Fruit fly (Drosophila melanogaster) whole organism, prepupa: Measurements from ENCODE around the gene D.

Experiments used
- CG10631 ChIP-seq: fragments of 200-800 bp; sonication (Bioruptor generic); optimal IDR thresholded peaks from 2 replicates; lab custom pipeline; 2016; ENCODE audit warnings: missing biosample characterization, missing genetic modification characterization
- CG10669 ChIP-seq: fragments of 200-800 bp; sonication (Bioruptor generic); optimal IDR thresholded peaks from 3 replicates; lab custom pipeline; 2018; ENCODE audit warnings: missing biosample characterization, mild to moderate bottlenecking, missing genetic modification characterization, moderate library complexity
- CG11294 ChIP-seq: fragments of 200-800 bp; sonication (Bioruptor generic); IDR thresholded peaks from 2 replicates; pipeline ENCODE4 v1.3.6; 2022; ENCODE audit warnings: missing biosample characterization, missing genetic modification characterization
- CG11762 ChIP-seq: fragments of 200-800 bp; sonication (Bioruptor generic); optimal IDR thresholded peaks from 3 replicates; lab custom pipeline; 2016; ENCODE audit warnings: missing biosample characterization, missing genetic modification characterization; ENCODE audit not compliant: insufficient read depth
- CG15336 ChIP-seq: fragments of 200-800 bp; sonication (Bioruptor generic); IDR thresholded peaks from 2 replicates; pipeline ENCODE4 v1.3.6; 2022; ENCODE audit warnings: missing biosample characterization, missing genetic modification characterization
- CG16779 ChIP-seq: fragments of 200-800 bp; sonication (Bioruptor generic); optimal IDR thresholded peaks from 3 replicates; lab custom pipeline; 2017; ENCODE audit warnings: missing biosample characterization, mild to moderate bottlenecking, missing genetic modification characterization
- CG3032 ChIP-seq: fragments of 200-800 bp; optimal IDR thresholded peaks from 2 replicates; lab custom pipeline; 2019; ENCODE audit warnings: missing biosample characterization, mild to moderate bottlenecking, missing genetic modification characterization, moderate library complexity
- CG31627 ChIP-seq: fragments of 200-800 bp; sonication (Bioruptor generic); optimal IDR thresholded peaks from 3 replicates; lab custom pipeline; 2016; ENCODE audit warnings: missing biosample characterization, missing genetic modification characterization
- CG34406 ChIP-seq: fragments of 200-800 bp; sonication (Bioruptor generic); optimal IDR thresholded peaks from 3 replicates; lab custom pipeline; 2016; ENCODE audit warnings: missing biosample characterization, missing genetic modification characterization
- CG3919 ChIP-seq: fragments of 200-800 bp; sonication (Bioruptor generic); optimal IDR thresholded peaks from 3 replicates; lab custom pipeline; 2016; ENCODE audit warnings: missing biosample characterization, missing genetic modification characterization
- CG4318 ChIP-seq: fragments of 200-800 bp; sonication (Bioruptor generic); optimal IDR thresholded peaks from 3 replicates; lab custom pipeline; 2017; ENCODE audit warnings: missing biosample characterization, mild to moderate bottlenecking, missing genetic modification characterization
- CG6792 ChIP-seq: fragments of 200-800 bp; sonication (Bioruptor generic); optimal IDR thresholded peaks from 3 replicates; lab custom pipeline; 2016; ENCODE audit warnings: missing biosample characterization, missing genetic modification characterization
- CG6808 ChIP-seq: fragments of 200-800 bp; sonication (Bioruptor generic); optimal IDR thresholded peaks from 3 replicates; lab custom pipeline; 2017; ENCODE audit warnings: missing biosample characterization, missing genetic modification characterization, mild to moderate bottlenecking, moderate library complexity, missing genetic modification reagents
- CG6854 ChIP-seq: fragments of 200-800 bp; sonication (Bioruptor generic); optimal IDR thresholded peaks from 2 replicates; lab custom pipeline; 2017; ENCODE audit warnings: missing biosample characterization, mild to moderate bottlenecking, missing genetic modification characterization
- CG7368 ChIP-seq: fragments of 200-800 bp; sonication (Bioruptor generic); optimal IDR thresholded peaks from 3 replicates; lab custom pipeline; 2016; ENCODE audit warnings: missing biosample characterization, missing genetic modification characterization
- CG8319 ChIP-seq: fragments of 200-800 bp; sonication (Bioruptor generic); optimal IDR thresholded peaks from 3 replicates; lab custom pipeline; 2016; ENCODE audit warnings: missing biosample characterization, missing genetic modification characterization
- CG9139 ChIP-seq: fragments of 200-800 bp; sonication (Bioruptor generic); optimal IDR thresholded peaks from 3 replicates; lab custom pipeline; 2017; ENCODE audit warnings: missing biosample characterization, mild to moderate bottlenecking, missing genetic modification characterization
- Eip78C ChIP-seq: fragments of 200-800 bp; sonication (Bioruptor generic); peaks from one replicate; lab custom pipeline; 2016; ENCODE audit warnings: missing biosample characterization, missing genetic modification characterization
- Eip93F ChIP-seq: fragments of 200-800 bp; sonication (Bioruptor generic); optimal IDR thresholded peaks from 2 replicates; lab custom pipeline; 2016; ENCODE audit warnings: missing biosample characterization, mild to moderate bottlenecking, missing genetic modification characterization
- Ets21C ChIP-seq: fragments of 200-800 bp; sonication (Bioruptor generic); optimal IDR thresholded peaks from 3 replicates; lab custom pipeline; 2016; ENCODE audit warnings: missing biosample characterization, missing genetic modification characterization
- Ets96B ChIP-seq: fragments of 200-800 bp; optimal IDR thresholded peaks from 2 replicates; lab custom pipeline; 2019; ENCODE audit warnings: missing biosample characterization, mild to moderate bottlenecking, missing genetic modification characterization, moderate library complexity
- Gug ChIP-seq: fragments of 200-800 bp; sonication (Bioruptor generic); IDR thresholded peaks from 2 replicates; pipeline ENCODE4 v1.3.6; 2022; ENCODE audit warnings: missing biosample characterization, missing genetic modification characterization
- Hr38 ChIP-seq: sonication (Bioruptor generic); optimal IDR thresholded peaks from 2 replicates; lab custom pipeline; 2016; ENCODE audit warnings: missing biosample characterization, missing genetic modification characterization
- Lpt ChIP-seq: fragments of 200-800 bp; sonication (Bioruptor generic); optimal IDR thresholded peaks from 3 replicates; lab custom pipeline; 2016; ENCODE audit warnings: missing biosample characterization, missing genetic modification characterization
- Met ChIP-seq: fragments of 200-800 bp; sonication (Bioruptor generic); optimal IDR thresholded peaks from 3 replicates; lab custom pipeline; 2016; ENCODE audit warnings: missing biosample characterization, missing genetic modification characterization
- Smox ChIP-seq: fragments of 200-800 bp; sonication (Bioruptor generic); optimal IDR thresholded peaks from 3 replicates; lab custom pipeline; 2016; ENCODE audit warnings: missing biosample characterization, missing genetic modification characterization
- Sox102F ChIP-seq: fragments of 200-800 bp; sonication (Bioruptor generic); optimal IDR thresholded peaks from 2 replicates; lab custom pipeline; 2016; ENCODE audit warnings: missing biosample characterization, mild to moderate bottlenecking, missing genetic modification characterization
- Sox14 ChIP-seq: fragments of 200-800 bp; sonication (Bioruptor generic); optimal IDR thresholded peaks from 3 replicates; lab custom pipeline; 2016; ENCODE audit warnings: missing biosample characterization, missing genetic modification characterization
- achi ChIP-seq: fragments of 200-800 bp; sonication (Bioruptor generic); optimal IDR thresholded peaks from 3 replicates; lab custom pipeline; 2016; ENCODE audit warnings: missing biosample characterization, missing genetic modification characterization
- acj6 ChIP-seq: fragments of 200-800 bp; sonication (Bioruptor generic); optimal IDR thresholded peaks from 3 replicates; lab custom pipeline; 2016; ENCODE audit warnings: missing biosample characterization, missing genetic modification characterization
- cyc ChIP-seq: fragments of 200-800 bp; sonication (Bioruptor generic); optimal IDR thresholded peaks from 3 replicates; lab custom pipeline; 2016; ENCODE audit warnings: missing biosample characterization, missing genetic modification characterization
- dsx ChIP-seq: fragments of 200-800 bp; optimal IDR thresholded peaks from 3 replicates; lab custom pipeline; 2019; ENCODE audit warnings: missing biosample characterization, mild to moderate bottlenecking, missing genetic modification characterization, moderate library complexity; ENCODE audit not compliant: poor library complexity, severe bottlenecking
- eg ChIP-seq: fragments of 200-800 bp; sonication (Bioruptor generic); IDR thresholded peaks from 3 replicates; pipeline ENCODE4 v1.3.6; 2022; ENCODE audit warnings: missing biosample characterization, missing genetic modification characterization
- esn ChIP-seq: fragments of 200-800 bp; sonication (Bioruptor generic); optimal IDR thresholded peaks from 2 replicates; lab custom pipeline; 2016; ENCODE audit warnings: missing biosample characterization, mild to moderate bottlenecking, missing genetic modification characterization, moderate library complexity
- fd59A ChIP-seq: fragments of 200-800 bp; sonication (Bioruptor generic); optimal IDR thresholded peaks from 2 replicates; lab custom pipeline; 2017; ENCODE audit warnings: missing biosample characterization, mild to moderate bottlenecking, missing genetic modification characterization, missing genetic modification reagents
- fd85E ChIP-seq: fragments of 200-800 bp; sonication (Bioruptor generic); optimal IDR thresholded peaks from 3 replicates; lab custom pipeline; 2016; ENCODE audit warnings: missing biosample characterization, missing genetic modification characterization
- fkh ChIP-seq: fragments of 200-800 bp; sonication (Bioruptor generic); optimal IDR thresholded peaks from 3 replicates; lab custom pipeline; 2017; ENCODE audit warnings: missing biosample characterization, mild to moderate bottlenecking, missing genetic modification characterization, moderate library complexity
- net ChIP-seq: fragments of 200-800 bp; sonication (Bioruptor generic); optimal IDR thresholded peaks from 3 replicates; lab custom pipeline; 2016; ENCODE audit warnings: missing biosample characterization, missing genetic modification characterization
- pdm3 ChIP-seq: fragments of 200-800 bp; sonication (Bioruptor generic); optimal IDR thresholded peaks from 3 replicates; lab custom pipeline; 2016; ENCODE audit warnings: missing biosample characterization, missing genetic modification characterization
- ss ChIP-seq, 2 experiments: fragments of 200-800 bp; sonication (Bioruptor generic); optimal IDR thresholded peaks; 2 replicates in 1 of 2; 3 replicates in 1 of 2; lab custom pipeline; 2017 to 2018; ENCODE audit warnings: mild to moderate bottlenecking in 2 of 2, missing biosample characterization in 2 of 2, missing genetic modification characterization in 2 of 2, moderate library complexity in 1 of 2
- svp ChIP-seq: fragments of 200-800 bp; sonication (Bioruptor generic); peaks from one replicate; lab custom pipeline; 2016; ENCODE audit warnings: missing biosample characterization, missing genetic modification characterization
- topi ChIP-seq: fragments of 200-800 bp; sonication (Bioruptor generic); optimal IDR thresholded peaks from 3 replicates; lab custom pipeline; 2016; ENCODE audit warnings: missing biosample characterization, missing genetic modification characterization
- vri ChIP-seq: fragments of 200-800 bp; sonication (Bioruptor generic); optimal IDR thresholded peaks from 3 replicates; lab custom pipeline; 2016; ENCODE audit warnings: missing biosample characterization, mild to moderate bottlenecking, missing genetic modification characterization

The D gene

DNA sequence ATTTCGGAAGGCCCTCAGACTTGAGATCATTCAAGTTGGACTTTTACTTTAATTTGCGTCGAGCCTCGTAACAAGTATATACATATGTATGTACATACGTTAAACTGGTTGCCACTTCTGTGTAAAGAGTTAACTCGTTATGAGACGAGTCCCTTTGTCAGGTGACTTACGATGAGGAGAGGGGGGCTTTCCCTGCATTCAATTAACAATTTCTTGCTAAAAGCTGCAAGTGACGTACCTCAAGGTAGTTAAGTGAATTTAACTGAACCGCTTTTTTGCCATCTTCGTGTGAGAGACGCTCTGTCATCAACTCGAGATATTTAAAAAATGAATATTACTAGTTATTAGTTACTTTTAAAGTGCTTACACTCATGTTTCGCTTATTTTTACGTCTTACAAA is 30.6 kb upstream of the D start:
- TF ChIP-seq Eip78C (peak; percentile 54), achi (GFP tag; lab: Kevin White, UChicago) (no peak)

DNA sequence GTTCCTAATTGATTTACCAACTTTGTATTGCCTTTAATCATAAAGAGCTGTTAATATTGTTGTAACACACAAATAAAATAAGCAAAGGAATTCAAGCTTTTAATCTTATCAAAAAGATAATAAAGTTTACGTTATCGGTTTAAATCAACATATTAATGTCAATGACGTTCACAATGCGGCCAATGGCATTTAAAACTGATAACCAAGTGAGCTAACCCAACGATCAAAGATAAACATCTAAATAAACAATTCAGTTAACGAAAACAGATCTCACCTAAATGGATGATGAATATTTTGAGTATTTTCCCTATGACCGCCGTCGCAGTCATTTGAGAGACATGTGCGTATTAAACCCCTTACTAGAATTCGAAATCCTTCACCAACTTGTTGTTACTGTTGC is 28.9 kb upstream of the D start:
- TF ChIP-seq CG6808 (GFP tag; lab: Kevin White, UChicago) (no peak), CG34406 (GFP tag; lab: Kevin White, UChicago) (no peak), topi (GFP tag; lab: Kevin White, UChicago) (peak; percentile 11), CG4318 (GFP tag; lab: Kevin White, UChicago) (no peak), CG7368 (GFP tag; lab: Kevin White, UChicago) (no peak), svp (GFP tag; lab: Kevin White, UChicago) (no peak), Hr38 (GFP tag; lab: Kevin White, UChicago) (no peak), dsx (GFP tag; lab: Kevin White, UChicago) (peak; percentile 15), fd85E (GFP tag; lab: Kevin White, UChicago) (no peak), Sox14 (GFP tag; lab: Kevin White, UChicago) (no peak), Eip78C (peak; percentile 60), Sox102F (GFP tag; lab: Kevin White, UChicago) (no peak), fkh (peak; percentile 61), achi (GFP tag; lab: Kevin White, UChicago) (no peak), Eip93F (GFP tag; lab: Kevin White, UChicago) (no peak), CG31627 (GFP tag; lab: Kevin White, UChicago) (no peak), vri (GFP tag; lab: Kevin White, UChicago) (peak; percentile 72), CG9139 (GFP tag; lab: Kevin White, UChicago) (no peak)

- TF ChIP-seq ss (GFP tag; optimal IDR thresholded peaks at IDR 0.05; lab: Kevin White, UChicago) (no peak), acj6 (GFP tag; lab: Kevin White, UChicago) (peak; percentile 27), Met (no peak), achi (GFP tag; lab: Kevin White, UChicago) (peak; percentile 29), cyc (GFP tag; lab: Kevin White, UChicago) (no peak), CG6854 (GFP tag; lab: Kevin White, UChicago) (no peak), CG10669 (no peak), CG6792 (no peak), dsx (GFP tag; lab: Kevin White, UChicago) (no peak), CG11762 (GFP tag; lab: Kevin White, UChicago) (no peak), topi (GFP tag; lab: Kevin White, UChicago) (no peak), pdm3 (GFP tag; lab: Kevin White, UChicago) (peak; percentile 28), Eip93F (GFP tag; lab: Kevin White, UChicago) (no peak), Eip78C (peak; percentile 43), CG4318 (GFP tag; lab: Kevin White, UChicago) (peak; percentile 44), fd85E (GFP tag; lab: Kevin White, UChicago) (no peak), CG3919 (GFP tag; lab: Kevin White, UChicago) (no peak), CG10631 (peak; percentile 47), Sox102F (GFP tag; lab: Kevin White, UChicago) (peak; percentile 1), CG3032 (peak; percentile 27), CG8319 (GFP tag; lab: Kevin White, UChicago) (no peak), CG6808 (GFP tag; lab: Kevin White, UChicago) (no peak), Ets96B (tag; lab: Kevin White, UChicago) (peak; percentile 13), fkh (peak; percentile 54), Lpt (peak; percentile 30), CG9139 (GFP tag; lab: Kevin White, UChicago) (no peak), Hr38 (GFP tag; lab: Kevin White, UChicago) (no peak), esn (peak; percentile 12), CG16779 (no peak), eg (GFP tag; lab: Robert Waterston, UW) (no peak; the same call in 2 of the 3 replicates), Gug (GFP tag; lab: Robert Waterston, UW) (no peak), CG11294 (GFP tag; lab: Robert Waterston, UW) (no peak), Smox (no peak), CG15336 (peak; percentile 53; the same call in 1 of the 2 replicates), svp (GFP tag; lab: Kevin White, UChicago) (no peak), fd59A (GFP tag; lab: Kevin White, UChicago) (no peak), net (GFP tag; lab: Kevin White, UChicago) (no peak), vri (GFP tag; lab: Kevin White, UChicago) (no peak), Ets21C (GFP tag; lab: Kevin White, UChicago) (no peak)
Observed at dm6 chr3L:14204659-14205568, 26.5 kb upstream of the D start.
